Worm (Caenorhabditis elegans) whole organism, L3 larva: ENCODE data around the gene lgg-3.

Experiments used
- aly-2 ChIP-seq: fragments of 150-350 bp; optimal IDR thresholded peaks from 2 replicates; lab custom pipeline; 2014; ENCODE audit warnings: missing biosample characterization, missing genetic modification characterization
- ceh-82 ChIP-seq: fragments of 150-350 bp; optimal IDR thresholded peaks from 2 replicates; lab custom pipeline; 2014; ENCODE audit warnings: missing biosample characterization, missing genetic modification characterization
- elt-1 ChIP-seq: fragments of 150-350 bp; optimal IDR thresholded peaks from 2 replicates; lab custom pipeline; 2014; ENCODE audit warnings: missing biosample characterization, missing genetic modification characterization
- elt-2 ChIP-seq: sonication (generic microtip); optimal IDR thresholded peaks from 2 replicates; lab custom pipeline; 2016; ENCODE audit warnings: missing genetic modification reagents, mild to moderate bottlenecking, missing genetic modification characterization, missing compliant biosample characterization
- nfya-1 ChIP-seq: sonication (generic microtip); optimal IDR thresholded peaks from 2 replicates; lab custom pipeline; 2017; ENCODE audit warnings: missing genetic modification characterization, mild to moderate bottlenecking, missing compliant biosample characterization, antibody characterized with exemption, moderate library complexity; ENCODE audit not compliant: insufficient read depth
- nhr-28 ChIP-seq: fragments of 150-350 bp; optimal IDR thresholded peaks from 2 replicates; lab custom pipeline; 2014; ENCODE audit warnings: missing biosample characterization, missing genetic modification characterization
- pqm-1 ChIP-seq: fragments of 150-350 bp; optimal IDR thresholded peaks from 2 replicates; lab custom pipeline; 2017; ENCODE audit warnings: missing biosample characterization, missing genetic modification characterization, inconsistent platforms
- sea-2 ChIP-seq: fragments of 150-350 bp; sonication (generic microtip); optimal IDR thresholded peaks from 4 replicates; lab custom pipeline; 2014; ENCODE audit warnings: missing biosample characterization, missing genetic modification reagents, missing genetic modification characterization
- snpc-4 ChIP-seq: fragments of 150-350 bp; optimal IDR thresholded peaks from 2 replicates; lab custom pipeline; 2014; ENCODE audit warnings: missing biosample characterization, missing genetic modification characterization
- tbx-2 ChIP-seq: sonication (generic microtip); optimal IDR thresholded peaks from 2 replicates; lab custom pipeline; 2016; ENCODE audit warnings: mild to moderate bottlenecking, missing genetic modification characterization, missing compliant biosample characterization
- unc-62 ChIP-seq: fragments of 150-350 bp; sonication (generic microtip); optimal IDR thresholded peaks from 4 replicates; lab custom pipeline; 2014; ENCODE audit warnings: missing biosample characterization, missing genetic modification reagents, missing genetic modification characterization
- zag-1 ChIP-seq: fragments of 150-350 bp; optimal IDR thresholded peaks from 2 replicates; lab custom pipeline; 2014; ENCODE audit warnings: missing biosample characterization, missing genetic modification characterization

ce11 chrIII:5693736-5694135 is 4.1 kb downstream of the lgg-3 start, which contains the start of gene B0336.13:
- TF ChIP-seq pqm-1 (tag; lab: Kevin White, UChicago): no peak
- TF ChIP-seq zag-1 (tag; lab: Kevin White, UChicago): no peak
- TF ChIP-seq snpc-4 (tag; lab: Kevin White, UChicago): no peak
- no peak for TF ChIP-seq unc-62 (GFP tag; lab: Kevin White, UChicago)
- TF ChIP-seq tbx-2 (tag; lab: Kevin White, UChicago): no peak
- no peak for TF ChIP-seq nfya-1 (tag; lab: Kevin White, UChicago)
- TF ChIP-seq aly-2 (tag; lab: Kevin White, UChicago): no peak
- TF ChIP-seq elt-1 (tag; lab: Kevin White, UChicago): no peak
- no peak for TF ChIP-seq elt-2 (tag; lab: Kevin White, UChicago)
- no peak for TF ChIP-seq nhr-28 (tag; lab: Kevin White, UChicago)
- no peak for TF ChIP-seq sea-2
- TF ChIP-seq ceh-82 (tag; lab: Kevin White, UChicago): no peak
